Worm (Caenorhabditis elegans): ENCODE results near the gene xrn-1.

- TF ChIP-seq lin-15B (tag; optimal IDR thresholded peaks at IDR 0.05) = peak; percentile 21
- TF ChIP-seq elt-2 (tag; optimal IDR thresholded peaks at IDR 0.05) = peak; percentile 89
- no peak for TF ChIP-seq skn-1 (tag; optimal IDR thresholded peaks at IDR 0.05)
- peak; percentile 13 for TF ChIP-seq snpc-4 (tag; optimal IDR thresholded peaks at IDR 0.05)
- no peak for TF ChIP-seq ceh-82 (tag; optimal IDR thresholded peaks at IDR 0.05)
- no peak for TF ChIP-seq nhr-77 (tag; optimal IDR thresholded peaks at IDR 0.05)
- no peak for TF ChIP-seq nhr-11 (tag; optimal IDR thresholded peaks at IDR 0.05)
- no peak for TF ChIP-seq elt-1 (tag; optimal IDR thresholded peaks at IDR 0.05)
These were observed 19.6 kb upstream of the xrn-1 start for ce11 chrII:14049097-14049496.

All from whole organism, L3 larva.